Fruit fly (Drosophila melanogaster): Measurements from ENCODE around the gene CG17776.

DNA sequence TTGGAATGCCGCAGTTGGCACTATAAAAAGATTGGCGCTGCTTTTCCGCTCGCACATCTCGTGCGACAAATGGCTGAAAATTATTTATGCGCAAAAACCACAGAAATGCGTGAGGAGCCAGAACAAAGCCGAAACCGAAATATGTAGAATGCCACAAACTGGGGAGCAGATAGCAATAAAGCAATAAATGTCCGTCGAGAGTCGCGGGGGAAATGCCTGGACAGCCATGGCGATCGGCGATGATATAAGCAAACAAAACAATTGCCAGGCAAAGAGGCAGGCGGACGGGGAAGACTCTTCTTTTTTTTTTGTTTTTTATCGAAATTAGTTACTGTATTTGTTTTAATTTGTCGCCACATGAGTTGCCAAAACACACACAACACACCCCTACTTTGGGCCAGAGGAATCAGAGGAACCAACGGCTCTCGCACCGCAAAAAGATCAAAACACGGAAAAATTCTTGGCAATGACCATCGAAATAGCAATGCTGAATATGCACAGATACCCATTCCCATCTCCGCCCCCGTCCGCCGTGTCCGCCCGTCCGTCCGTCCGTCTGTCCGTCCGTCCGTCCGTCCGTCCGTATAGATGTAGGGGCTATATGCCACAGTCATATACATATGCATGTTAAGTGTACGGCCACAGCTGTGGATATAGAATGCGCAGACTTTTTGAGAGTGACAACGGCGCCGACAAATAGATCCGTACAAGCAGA lies 15.9 kb upstream of the CG17776 start:
- TF ChIP-seq CG12605 (GFP tag; IDR thresholded peaks at IDR 0.05), result no peak
- no peak for TF ChIP-seq CG13204 (GFP tag; optimal IDR thresholded peaks at IDR 0.05)
- no peak for TF ChIP-seq gl (tag; optimal IDR thresholded peaks at IDR 0.05)
- no peak for TF ChIP-seq Pif1A (GFP tag; optimal IDR thresholded peaks at IDR 0.05)
- no peak for TF ChIP-seq Ets98B (GFP tag; IDR thresholded peaks at IDR 0.05)
- no peak for TF ChIP-seq CG14655 (GFP tag; optimal IDR thresholded peaks at IDR 0.05)
- TF ChIP-seq CG34367 (tag; optimal IDR thresholded peaks at IDR 0.05), result no peak

Measured in whole organism, pupa.